Fruit fly (Drosophila melanogaster): Measurements from ENCODE around the gene CG15739.

DNA sequence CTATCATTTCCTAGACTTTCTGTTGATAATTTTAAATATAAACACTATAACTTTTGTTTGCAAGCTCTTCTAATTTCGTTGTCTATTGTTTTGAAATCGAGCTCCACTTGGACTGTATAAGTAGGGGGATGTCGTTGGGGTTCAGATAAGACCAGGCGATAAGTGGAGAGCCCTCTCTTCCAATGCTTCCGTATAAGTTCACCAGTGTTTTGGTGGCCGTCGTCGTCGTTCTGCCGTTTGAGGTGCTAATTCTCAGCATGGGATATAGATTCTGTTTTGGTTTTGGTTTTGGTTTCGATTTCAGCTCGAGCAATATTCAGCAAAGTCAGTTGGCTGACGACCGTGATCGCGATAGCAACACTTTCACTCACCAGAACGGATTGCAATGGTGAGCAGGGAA is at the start of gene CG15739:
- no peak for TF ChIP-seq CG14711 (tag; optimal IDR thresholded peaks at IDR 0.05)
- no peak for TF ChIP-seq tj (GFP tag; optimal IDR thresholded peaks at IDR 0.05)
- no peak for TF ChIP-seq CG7101 (tag; optimal IDR thresholded peaks at IDR 0.05)
- TF ChIP-seq CG7045 (GFP tag; optimal IDR thresholded peaks at IDR 0.05), result no peak
- TF ChIP-seq Hr96 (GFP tag; optimal IDR thresholded peaks at IDR 0.05), result no peak
- TF ChIP-seq kay (GFP tag; ENCODE audit: borderline replicate concordance), result no peak
- no peak for TF ChIP-seq toe (GFP tag; optimal IDR thresholded peaks at IDR 0.05)

All from whole organism, adult.